Worm (Caenorhabditis elegans) whole organism, L1 larva: Measurements from ENCODE around the gene chil-12.

Experiments
- C16A3.4 ChIP-seq: fragments of 150-350 bp; optimal IDR thresholded peaks from 2 replicates; lab custom pipeline; 2014; ENCODE audit warnings: missing biosample characterization, missing genetic modification characterization
- C34B4.2 ChIP-seq: sonication (generic microtip); optimal IDR thresholded peaks from 2 replicates; lab custom pipeline; 2017; ENCODE audit warnings: mild to moderate bottlenecking, missing genetic modification characterization, missing compliant biosample characterization
- F16B12.6 ChIP-seq: fragments of 150-350 bp; optimal IDR thresholded peaks from 2 replicates; lab custom pipeline; 2014; ENCODE audit warnings: missing biosample characterization, missing genetic modification characterization
- aly-2 ChIP-seq: fragments of 150-350 bp; optimal IDR thresholded peaks from 2 replicates; lab custom pipeline; 2014; ENCODE audit warnings: missing biosample characterization, missing genetic modification characterization
- ceh-63 ChIP-seq: fragments of 200-800 bp; sonication (Bioruptor generic); optimal IDR thresholded peaks from 2 replicates; lab custom pipeline; 2018; ENCODE audit warnings: mild to moderate bottlenecking, missing genetic modification characterization, missing compliant biosample characterization
- ceh-8 ChIP-seq: fragments of 200-800 bp; sonication (Bioruptor generic); optimal IDR thresholded peaks from 2 replicates; lab custom pipeline; 2018; ENCODE audit warnings: mild to moderate bottlenecking, missing genetic modification characterization, moderate library complexity, missing compliant biosample characterization
- ces-1 ChIP-seq: fragments of 150-350 bp; optimal IDR thresholded peaks from 2 replicates; lab custom pipeline; 2014; ENCODE audit warnings: missing biosample characterization, missing genetic modification reagents, missing genetic modification characterization
- dpl-1 ChIP-seq, 3 experiments: fragments of 150-350 bp in 2 of 3; sonication (generic microtip) in 1 of 3; optimal IDR thresholded peaks; 2 replicates each; lab custom pipeline; 2014 to 2017; ENCODE audit warnings: missing biosample characterization in 3 of 3, missing genetic modification characterization in 3 of 3, missing genetic modification reagents in 3 of 3
- efl-3 ChIP-seq: fragments of 200-800 bp; sonication (Bioruptor generic); optimal IDR thresholded peaks from 2 replicates; lab custom pipeline; 2018; ENCODE audit warnings: mild to moderate bottlenecking, missing genetic modification characterization, missing compliant biosample characterization
- ets-5 ChIP-seq: fragments of 200-800 bp; sonication (Bioruptor generic); IDR thresholded peaks from 2 replicates; pipeline ENCODE4 v1.3.6; 2022; ENCODE audit warnings: missing genetic modification characterization, missing compliant biosample characterization
- irx-1 ChIP-seq: sonication (generic microtip); optimal IDR thresholded peaks from 2 replicates; lab custom pipeline; 2016; ENCODE audit warnings: missing genetic modification characterization, missing compliant biosample characterization
- isw-1 ChIP-seq: fragments of 200-800 bp; sonication (Bioruptor generic); IDR thresholded peaks from 2 replicates; pipeline ENCODE4 v1.3.6; 2022; ENCODE audit warnings: missing genetic modification characterization, missing compliant biosample characterization
- lin-14 ChIP-seq: fragments of 200-800 bp; sonication (Bioruptor generic); optimal IDR thresholded peaks from 2 replicates; lab custom pipeline; 2018; ENCODE audit warnings: mild to moderate bottlenecking, missing genetic modification characterization, moderate library complexity, missing compliant biosample characterization
- lin-15B ChIP-seq: fragments of 150-350 bp; sonication (generic microtip); optimal IDR thresholded peaks from 3 replicates; lab custom pipeline; 2014; ENCODE audit warnings: missing biosample characterization, missing genetic modification characterization
- lin-39 ChIP-seq: fragments of 150-350 bp; optimal IDR thresholded peaks from 2 replicates; lab custom pipeline; 2014; ENCODE audit warnings: missing biosample characterization, missing genetic modification reagents, missing genetic modification characterization
- mdl-1 ChIP-seq, 2 experiments: fragments of 150-350 bp; optimal IDR thresholded peaks; 2 replicates each; lab custom pipeline; 2014 to 2017; ENCODE audit warnings: missing biosample characterization in 2 of 2, missing genetic modification characterization in 2 of 2, inconsistent platforms in 1 of 2
- mef-2 ChIP-seq: fragments of 150-350 bp; optimal IDR thresholded peaks from 2 replicates; lab custom pipeline; 2014; ENCODE audit warnings: missing biosample characterization, missing genetic modification characterization
- nhr-11 ChIP-seq: fragments of 150-350 bp; optimal IDR thresholded peaks from 2 replicates; lab custom pipeline; 2014; ENCODE audit warnings: missing biosample characterization, missing genetic modification characterization
- nhr-19 ChIP-seq: fragments of 200-800 bp; sonication (Bioruptor generic); conservative IDR thresholded peaks from 2 replicates; pipeline ENCODE4 v1.3.6; 2022; ENCODE audit warnings: missing genetic modification characterization, missing compliant biosample characterization
- nhr-20 ChIP-seq: sonication (generic microtip); optimal IDR thresholded peaks from 2 replicates; lab custom pipeline; 2016; ENCODE audit warnings: mild to moderate bottlenecking, missing genetic modification characterization, missing compliant biosample characterization
- nhr-47 ChIP-seq: sonication (generic microtip); optimal IDR thresholded peaks from 2 replicates; lab custom pipeline; 2016; ENCODE audit warnings: mild to moderate bottlenecking, missing genetic modification characterization, moderate library complexity, missing compliant biosample characterization
- nhr-84 ChIP-seq: sonication (generic microtip); optimal IDR thresholded peaks from 2 replicates; lab custom pipeline; 2017; ENCODE audit warnings: missing biosample characterization, missing genetic modification characterization
- nhr-85 ChIP-seq: sonication (generic microtip); peaks from one replicate; lab custom pipeline; 2016; ENCODE audit warnings: missing genetic modification characterization, inconsistent platforms, missing compliant biosample characterization
- pax-3 ChIP-seq: fragments of 200-800 bp; sonication (Bioruptor generic); optimal IDR thresholded peaks from 2 replicates; lab custom pipeline; 2018; ENCODE audit warnings: mild to moderate bottlenecking, missing genetic modification characterization, moderate library complexity, missing compliant biosample characterization
- pqm-1 ChIP-seq: sonication (generic microtip); optimal IDR thresholded peaks from 3 replicates; lab custom pipeline; 2017; ENCODE audit warnings: missing biosample characterization, missing genetic modification characterization
- sup-37 ChIP-seq: fragments of 200-800 bp; sonication (Bioruptor generic); optimal IDR thresholded peaks from 2 replicates; lab custom pipeline; 2018; ENCODE audit warnings: mild to moderate bottlenecking, missing genetic modification characterization, missing compliant biosample characterization
- swsn-7 ChIP-seq: sonication (generic microtip); optimal IDR thresholded peaks from 2 replicates; lab custom pipeline; 2016; ENCODE audit warnings: missing genetic modification characterization, missing compliant biosample characterization
- tbx-2 ChIP-seq: sonication (generic microtip); optimal IDR thresholded peaks from 2 replicates; lab custom pipeline; 2016; ENCODE audit warnings: missing genetic modification characterization, missing compliant biosample characterization
- tlp-1 ChIP-seq: fragments of 150-350 bp; optimal IDR thresholded peaks from 2 replicates; lab custom pipeline; 2014; ENCODE audit warnings: missing biosample characterization, missing genetic modification characterization
- unc-130 ChIP-seq: fragments of 150-350 bp; optimal IDR thresholded peaks from 2 replicates; lab custom pipeline; 2017; ENCODE audit warnings: missing biosample characterization, missing genetic modification characterization, inconsistent platforms
- unc-30 ChIP-seq: sonication (generic microtip); optimal IDR thresholded peaks from 2 replicates; lab custom pipeline; 2017; ENCODE audit warnings: missing biosample characterization, missing genetic modification characterization
- unc-86 ChIP-seq: sonication (generic microtip); optimal IDR thresholded peaks from 2 replicates; lab custom pipeline; 2016; ENCODE audit warnings: missing genetic modification characterization, missing compliant biosample characterization
- vab-15 ChIP-seq: sonication (generic microtip); optimal IDR thresholded peaks from 2 replicates; lab custom pipeline; 2017; ENCODE audit warnings: missing genotype, mild to moderate bottlenecking, missing genetic modification characterization, missing compliant biosample characterization
- ztf-11 ChIP-seq, 2 experiments: sonication (generic microtip); optimal IDR thresholded peaks; 2 replicates each; lab custom pipeline; 2016 to 2017; ENCODE audit warnings: missing genetic modification characterization in 2 of 2, missing biosample characterization in 1 of 2, missing compliant biosample characterization in 1 of 2
- ztf-4 ChIP-seq: fragments of 150-350 bp; optimal IDR thresholded peaks from 2 replicates; lab custom pipeline; 2014; ENCODE audit warnings: missing biosample characterization, missing genetic modification characterization

chil-12 gene

DNA sequence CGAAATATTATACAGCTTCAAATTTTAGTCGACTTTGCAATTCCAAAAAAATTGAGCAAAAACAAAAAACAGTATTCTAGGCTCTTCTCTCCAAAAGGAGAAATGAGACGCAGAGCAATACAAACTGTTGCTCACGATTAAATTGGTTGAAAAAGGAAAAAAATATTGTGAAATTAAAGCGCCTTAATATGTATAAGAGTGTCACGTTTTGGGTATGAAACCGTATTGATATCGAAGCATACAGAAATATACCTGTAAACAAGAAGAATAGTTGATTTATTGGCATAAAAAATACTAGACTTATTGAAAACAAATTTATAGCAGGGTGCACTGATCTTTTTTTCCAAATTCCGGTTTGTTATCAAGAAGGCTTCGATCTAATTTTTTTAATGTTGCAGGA is 24.5 kb downstream of the chil-12 start, which contains the start of gene M01B2.13:
Gene M01B2.13, minus strand, starts transcription at position 101 of the 400 bp plus-strand sequence.
- TF ChIP-seq sup-37 (GFP tag; lab: Kevin White, UChicago) = no peak
- TF ChIP-seq dpl-1 (GFP tag; optimal IDR thresholded peaks at IDR 0.05; lab: Kevin White, UChicago) = no peak
- no peak for TF ChIP-seq C16A3.4 (tag; lab: Kevin White, UChicago)
- no peak for TF ChIP-seq nhr-47
- no peak for TF ChIP-seq pqm-1 (tag; lab: Kevin White, UChicago)
- TF ChIP-seq C34B4.2 = no peak
- TF ChIP-seq ces-1 (GFP tag; lab: Kevin White, UChicago) = no peak

DNA sequence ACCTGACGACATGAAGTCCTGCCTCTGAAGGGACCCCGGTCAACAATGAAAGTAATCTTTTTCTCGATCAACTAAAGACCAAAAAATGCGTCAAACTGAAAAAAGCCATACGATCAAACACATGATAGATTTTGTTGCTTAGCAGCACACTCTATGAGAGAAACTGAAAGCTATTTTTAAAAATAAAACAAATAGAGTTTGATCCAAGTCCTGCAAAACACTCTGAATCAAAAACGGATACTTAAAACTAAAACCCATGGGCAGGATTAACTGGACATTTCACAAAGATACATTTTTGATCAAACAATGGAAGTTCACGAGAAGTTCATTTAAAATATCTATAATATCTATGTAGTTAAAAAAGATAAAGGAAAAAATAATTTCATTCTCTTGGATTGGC is 26.0 kb downstream of the chil-12 start, which contains the start of gene T10H4.13:
Gene T10H4.13, minus strand, starts transcription at position 101 of the 400 bp plus-strand sequence.
- TF ChIP-seq nhr-84 (tag; lab: Kevin White, UChicago) (no peak), sup-37 (GFP tag; lab: Kevin White, UChicago) (no peak), pqm-1 (tag; lab: Kevin White, UChicago) (no peak), ceh-63 (GFP tag; lab: Kevin White, UChicago) (no peak), isw-1 (no peak), lin-14 (GFP tag; lab: Kevin White, UChicago) (no peak), unc-86 (tag; lab: Kevin White, UChicago) (no peak), ces-1 (GFP tag; lab: Kevin White, UChicago) (no peak), lin-39 (tag; lab: Kevin White, UChicago) (no peak), ceh-8 (no peak), aly-2 (tag; lab: Kevin White, UChicago) (no peak), unc-30 (tag; lab: Kevin White, UChicago) (no peak), pax-3 (no peak)

DNA sequence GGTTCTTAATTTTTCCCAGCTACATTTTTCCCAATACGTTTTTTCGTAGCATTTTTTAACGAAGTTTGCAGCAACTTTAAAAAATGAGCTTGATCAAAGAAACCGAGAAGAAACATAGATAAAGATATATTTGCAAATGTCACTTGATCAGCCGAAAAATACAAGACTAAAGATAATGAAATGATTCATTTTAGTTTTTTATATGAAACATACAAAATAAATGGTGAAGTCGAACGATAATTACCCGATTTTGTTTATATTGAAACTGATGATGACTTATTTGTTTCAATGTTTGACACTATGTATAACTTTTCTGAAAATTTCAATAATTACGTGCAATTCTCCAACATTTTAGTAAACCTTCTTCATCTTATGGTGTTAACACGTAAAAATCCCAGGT is 26.9 kb downstream of the chil-12 start, which contains the start of gene srw-22:
Gene srw-22, plus strand, starts transcription at position 301 of the 400 bp plus-strand sequence.
- TF ChIP-seq nhr-20 (no peak), F16B12.6 (no peak), nhr-11 (tag; lab: Kevin White, UChicago) (no peak), nhr-19 (no peak)

DNA sequence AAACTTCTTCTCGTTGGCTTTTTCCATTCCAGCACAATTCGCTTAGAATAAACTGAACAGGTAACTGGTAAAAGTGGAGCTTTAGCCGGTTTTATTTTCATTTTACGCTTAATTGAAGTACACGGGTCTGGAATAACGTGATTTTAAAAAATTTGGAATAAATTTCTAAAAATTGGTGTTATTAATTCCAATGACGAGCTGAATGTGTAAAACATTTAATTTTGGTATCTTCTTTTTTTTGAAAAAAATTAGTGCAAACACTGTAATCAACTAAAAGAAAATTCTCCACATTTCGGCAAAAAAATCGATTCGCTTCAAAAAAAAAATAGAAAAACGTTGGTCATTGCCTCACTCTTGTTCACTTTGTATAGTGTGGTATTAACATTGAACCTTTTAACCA is 30.9 kb downstream of the chil-12 start, which contains the start of gene T10H4.4:
Gene T10H4.4, minus strand, starts transcription at position 101 of the 400 bp plus-strand sequence.
- no peak for TF ChIP-seq ztf-11 (tag; optimal IDR thresholded peaks at IDR 0.05; lab: Kevin White, UChicago)
- TF ChIP-seq nhr-20 = no peak
- TF ChIP-seq nhr-11 (tag; lab: Kevin White, UChicago) = no peak
- TF ChIP-seq ceh-8 = no peak
- no peak for TF ChIP-seq lin-15B (tag; lab: Kevin White, UChicago)
- TF ChIP-seq tbx-2 (tag; lab: Kevin White, UChicago) = no peak
- TF ChIP-seq tlp-1 (tag; lab: Kevin White, UChicago) = no peak
- TF ChIP-seq ets-5 (GFP tag; lab: Robert Waterston, UW) = no peak
- TF ChIP-seq swsn-7 = no peak

DNA sequence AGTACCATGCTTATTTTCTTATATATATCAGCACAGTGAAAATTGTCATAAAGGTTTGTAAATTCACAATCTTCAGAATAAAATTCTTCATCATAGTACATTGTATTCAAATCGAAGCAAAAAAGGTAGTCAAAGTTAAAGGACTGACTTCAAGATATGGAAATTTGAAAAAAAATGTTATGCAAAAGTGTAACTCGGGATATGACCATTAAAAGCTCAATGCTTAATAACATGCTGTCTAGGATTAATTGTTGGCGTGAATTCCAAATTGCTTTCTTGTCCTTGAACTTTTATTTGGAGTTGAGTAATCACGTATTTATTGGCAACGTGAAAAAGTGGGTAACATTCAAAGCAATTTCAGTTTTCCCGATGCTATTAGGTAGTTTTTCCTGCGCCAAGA is 33.4 kb downstream of the chil-12 start, which contains the start of gene srw-16:
Gene srw-16, minus strand, starts transcription at position 101 of the 400 bp plus-strand sequence.
- TF ChIP-seq mef-2 (tag; lab: Kevin White, UChicago) = no peak
- TF ChIP-seq nhr-85 (tag; lab: Kevin White, UChicago) = no peak
- TF ChIP-seq isw-1 = no peak
- no peak for TF ChIP-seq vab-15 (tag; lab: Kevin White, UChicago)
- TF ChIP-seq C34B4.2 = no peak
- TF ChIP-seq unc-130 (tag; lab: Kevin White, UChicago) = no peak
- no peak for TF ChIP-seq efl-3 (GFP tag; lab: Kevin White, UChicago)
- TF ChIP-seq ztf-4 (tag; lab: Kevin White, UChicago) = no peak
- TF ChIP-seq mdl-1 (tag; optimal IDR thresholded peaks at IDR 0.05; lab: Kevin White, UChicago) = no peak
- no peak for TF ChIP-seq irx-1 (tag; lab: Kevin White, UChicago)
- no peak for TF ChIP-seq lin-15B (tag; lab: Kevin White, UChicago)
